Fruit fly (Drosophila melanogaster) S2 (cell line): ENCODE measurements around the gene saturn.

Source experiments
- CG8478 ChIP-seq: fragments of >200 bp; optimal IDR thresholded peaks from 2 replicates; lab custom pipeline; 2018
- CTCF ChIP-seq, 2 experiments: fragments of >200 bp; optimal IDR thresholded peaks; 2 replicates each; lab custom pipeline; 2018

- no peak for TF ChIP-seq CG8478 (lab: Kevin White, UChicago)
- TF ChIP-seq CTCF (optimal IDR thresholded peaks at IDR 0.05; lab: Kevin White, UChicago): no peak
Measured at dm6 chr3L:14185049-14185448, 18.1 kb upstream of the saturn start.
